Fruit fly (Drosophila melanogaster): Measurements from ENCODE around the gene muc.

muc gene

dm6 chr2L:7442929-7443328, 16.3 kb downstream of the muc start (continued):
- peak; percentile 29 for TF ChIP-seq Nf-YC (tag; optimal IDR thresholded peaks at IDR 0.05)
- TF ChIP-seq sob (GFP tag; IDR thresholded peaks at IDR 0.05): no peak; the same call in 1 of the 2 replicates
- TF ChIP-seq tx (GFP tag; optimal IDR thresholded peaks at IDR 0.05): no peak
- no peak for TF ChIP-seq Six4 (GFP tag; optimal IDR thresholded peaks at IDR 0.05)
- peak; percentile 81 for TF ChIP-seq Rfx (GFP tag; IDR thresholded peaks at IDR 0.05)
- TF ChIP-seq CG17359 (tag; optimal IDR thresholded peaks at IDR 0.05): no peak
- TF ChIP-seq Vsx1 (GFP tag; optimal IDR thresholded peaks at IDR 0.05): no peak
- no peak for TF ChIP-seq CG17912 (GFP tag; optimal IDR thresholded peaks at IDR 0.05)
- TF ChIP-seq CG3726 (GFP tag; IDR thresholded peaks at IDR 0.05): no peak
- TF ChIP-seq CG7271 (tag; optimal IDR thresholded peaks at IDR 0.05): no peak
- no peak for TF ChIP-seq CG9797 (GFP tag; optimal IDR thresholded peaks at IDR 0.05)
- peak; percentile 68 for TF ChIP-seq gem (tag; optimal IDR thresholded peaks at IDR 0.05)
- TF ChIP-seq B-H2 (GFP tag; optimal IDR thresholded peaks at IDR 0.05): no peak
- peak; percentile 3 for TF ChIP-seq sd (tag; optimal IDR thresholded peaks at IDR 0.05)
- TF ChIP-seq sens (GFP tag): peak; percentile 65
- TF ChIP-seq CG8765 (GFP tag; IDR thresholded peaks at IDR 0.05): no peak
- TF ChIP-seq CG6854 (GFP tag; optimal IDR thresholded peaks at IDR 0.05): no peak
- TF ChIP-seq CG6683 (GFP tag; optimal IDR thresholded peaks at IDR 0.05): no peak
- TF ChIP-seq CG6765 (GFP tag; optimal IDR thresholded peaks at IDR 0.05): peak; percentile 4
- no peak for TF ChIP-seq CG13775 (GFP tag; optimal IDR thresholded peaks at IDR 0.05)
- TF ChIP-seq NC2α (GFP tag; optimal IDR thresholded peaks at IDR 0.05): no peak
- no peak for TF ChIP-seq her (GFP tag; optimal IDR thresholded peaks at IDR 0.05)
- TF ChIP-seq tna (GFP tag; IDR thresholded peaks at IDR 0.05; ENCODE audit: partially characterized antibody): no peak
- no peak for TF ChIP-seq Awh (GFP tag; IDR thresholded peaks at IDR 0.05)
- TF ChIP-seq dysf (GFP tag; IDR thresholded peaks at IDR 0.05): peak; percentile 65; the same call in 2 of the 3 replicates
- no peak for TF ChIP-seq Ets97D (GFP tag; optimal IDR thresholded peaks at IDR 0.05)
- peak; percentile 37; the same call in 1 of the 2 replicates for TF ChIP-seq Taf1 (GFP tag; IDR thresholded peaks at IDR 0.05)
- TF ChIP-seq CG2129 (GFP tag; IDR thresholded peaks at IDR 0.05; ENCODE audit: partially characterized antibody): no peak
- no peak for TF ChIP-seq CG13287 (GFP tag; IDR thresholded peaks at IDR 0.05; ENCODE audit: partially characterized antibody)
- TF ChIP-seq pros (GFP tag; optimal IDR thresholded peaks at IDR 0.05): no peak
- no peak for TF ChIP-seq schlank (tag; optimal IDR thresholded peaks at IDR 0.05)
- TF ChIP-seq z (GFP tag; IDR thresholded peaks at IDR 0.05): no peak
- no peak for TF ChIP-seq hkb (optimal IDR thresholded peaks at IDR 0.05)
- peak; percentile 40; the same call in 1 of the 2 replicates for TF ChIP-seq hkb (GFP tag; IDR thresholded peaks at IDR 0.05)
- TF ChIP-seq CG2120 (GFP tag; optimal IDR thresholded peaks at IDR 0.05): peak; percentile 69
- TF ChIP-seq CG7745 (tag; optimal IDR thresholded peaks at IDR 0.05): no peak
- TF ChIP-seq B-H1 (GFP tag; IDR thresholded peaks at IDR 0.05): peak; percentile 13; the same call in 1 of the 3 replicates
- peak; percentile 42 for TF ChIP-seq CG3847 (GFP tag; IDR thresholded peaks at IDR 0.05)
- TF ChIP-seq CG10366 (GFP tag; IDR thresholded peaks at IDR 0.05): peak; percentile 25; the same call in 1 of the 2 replicates
- peak; percentile 14 for TF ChIP-seq gro (GFP tag; optimal IDR thresholded peaks at IDR 0.05)
- peak; percentile 28 for TF ChIP-seq mam (GFP tag; optimal IDR thresholded peaks at IDR 0.05)
- TF ChIP-seq Mrtf (GFP tag; IDR thresholded peaks at IDR 0.05): no peak
- no peak for TF ChIP-seq CG18764 (GFP tag; optimal IDR thresholded peaks at IDR 0.05)
- no peak for TF ChIP-seq Nf-YB (GFP tag; optimal IDR thresholded peaks at IDR 0.05)
- no peak for TF ChIP-seq CG18011 (GFP tag; optimal IDR thresholded peaks at IDR 0.05)
- peak; percentile 5 for TF ChIP-seq nmo (GFP tag; optimal IDR thresholded peaks at IDR 0.05)
- TF ChIP-seq fd102C (GFP tag; optimal IDR thresholded peaks at IDR 0.05): no peak
- peak; percentile 25 for TF ChIP-seq CG12659 (GFP tag; optimal IDR thresholded peaks at IDR 0.05)
- TF ChIP-seq scrt (GFP tag; optimal IDR thresholded peaks at IDR 0.05): no peak
- peak; percentile 43; the same call in 1 of the 2 replicates for TF ChIP-seq CG4730 (GFP tag; IDR thresholded peaks at IDR 0.05)
- peak; percentile 27 for TF ChIP-seq odd (GFP tag; optimal IDR thresholded peaks at IDR 0.05)

All from whole organism, embryonic.